Worm (Caenorhabditis elegans) whole organism, L3 larva: Measurements from ENCODE around the gene F47B8.2.

ENCODE experiments used
- ZK546.5 ChIP-seq: sonication (generic microtip); optimal IDR thresholded peaks from 2 replicates; lab custom pipeline; 2017; ENCODE audit warnings: missing biosample characterization, missing genetic modification characterization
- ama-1 ChIP-seq: fragments of 150-350 bp; optimal IDR thresholded peaks from 2 replicates; lab custom pipeline; 2018
- ceh-9 ChIP-seq: sonication (generic microtip); optimal IDR thresholded peaks from 2 replicates; lab custom pipeline; 2018; ENCODE audit warnings: missing biosample characterization, missing genetic modification characterization
- egl-27 ChIP-seq: sonication (generic microtip); optimal IDR thresholded peaks from 4 replicates; lab custom pipeline; 2017; ENCODE audit warnings: missing biosample characterization, missing genetic modification reagents, missing genetic modification characterization
- egl-5 ChIP-seq: fragments of 150-350 bp; optimal IDR thresholded peaks from 2 replicates; lab custom pipeline; 2017; ENCODE audit warnings: missing biosample characterization, missing genetic modification reagents, missing genetic modification characterization, inconsistent platforms
- elt-1 ChIP-seq: fragments of 150-350 bp; optimal IDR thresholded peaks from 2 replicates; lab custom pipeline; 2014; ENCODE audit warnings: missing biosample characterization, missing genetic modification characterization
- elt-2 ChIP-seq: sonication (generic microtip); optimal IDR thresholded peaks from 2 replicates; lab custom pipeline; 2016; ENCODE audit warnings: missing genetic modification reagents, mild to moderate bottlenecking, missing genetic modification characterization, missing compliant biosample characterization
- eor-1 ChIP-seq, 2 experiments: fragments of 150-350 bp; optimal IDR thresholded peaks; 2 replicates each; lab custom pipeline; 2014 to 2018; ENCODE audit warnings: missing biosample characterization in 2 of 2, missing genetic modification characterization in 2 of 2
- fkh-10 ChIP-seq: sonication (generic microtip); optimal IDR thresholded peaks from 2 replicates; lab custom pipeline; 2017; ENCODE audit warnings: missing biosample characterization, missing genetic modification reagents, missing genetic modification characterization
- fkh-2 ChIP-seq: fragments of 150-350 bp; optimal IDR thresholded peaks from 2 replicates; lab custom pipeline; 2014; ENCODE audit warnings: missing biosample characterization, missing genetic modification reagents, missing genetic modification characterization
- hmg-11 ChIP-seq: sonication (generic microtip); optimal IDR thresholded peaks from 2 replicates; lab custom pipeline; 2016; ENCODE audit warnings: missing genetic modification characterization, missing compliant biosample characterization
- jun-1 ChIP-seq: fragments of 150-350 bp; optimal IDR thresholded peaks from 2 replicates; lab custom pipeline; 2014; ENCODE audit warnings: missing biosample characterization, missing genetic modification reagents, missing genetic modification characterization
- lin-39 ChIP-seq: fragments of 150-350 bp; optimal IDR thresholded peaks from 2 replicates; lab custom pipeline; 2018; ENCODE audit warnings: missing biosample characterization, missing genetic modification reagents, missing genetic modification characterization
- lsy-12 ChIP-seq: sonication (generic microtip); optimal IDR thresholded peaks from 2 replicates; lab custom pipeline; 2016; ENCODE audit warnings: mild to moderate bottlenecking, missing genetic modification characterization, missing compliant biosample characterization
- mdl-1 ChIP-seq: fragments of 150-350 bp; optimal IDR thresholded peaks from 2 replicates; lab custom pipeline; 2014; ENCODE audit warnings: missing biosample characterization, missing genetic modification characterization
- mml-1 ChIP-seq: fragments of 150-350 bp; sonication (generic microtip); optimal IDR thresholded peaks from 3 replicates; lab custom pipeline; 2014; ENCODE audit warnings: missing biosample characterization, missing genetic modification characterization
- nfya-1 ChIP-seq: sonication (generic microtip); optimal IDR thresholded peaks from 2 replicates; lab custom pipeline; 2017; ENCODE audit warnings: missing genetic modification characterization, mild to moderate bottlenecking, missing compliant biosample characterization, antibody characterized with exemption, moderate library complexity; ENCODE audit not compliant: insufficient read depth
- nhr-11 ChIP-seq: fragments of 150-350 bp; optimal IDR thresholded peaks from 2 replicates; lab custom pipeline; 2014; ENCODE audit warnings: missing biosample characterization, missing genetic modification characterization
- nhr-23 ChIP-seq: fragments of 150-350 bp; optimal IDR thresholded peaks from 2 replicates; lab custom pipeline; 2014; ENCODE audit warnings: missing biosample characterization, missing genetic modification reagents, missing genetic modification characterization
- nhr-237 ChIP-seq: fragments of 150-350 bp; optimal IDR thresholded peaks from 2 replicates; lab custom pipeline; 2014; ENCODE audit warnings: missing biosample characterization, missing genetic modification characterization
- nhr-25 ChIP-seq: sonication (generic microtip); optimal IDR thresholded peaks from 2 replicates; lab custom pipeline; 2017; ENCODE audit warnings: missing biosample characterization, missing genetic modification characterization
- nhr-28 ChIP-seq: fragments of 150-350 bp; optimal IDR thresholded peaks from 2 replicates; lab custom pipeline; 2014; ENCODE audit warnings: missing biosample characterization, missing genetic modification characterization
- nhr-43 ChIP-seq: sonication (generic microtip); optimal IDR thresholded peaks from 2 replicates; lab custom pipeline; 2016; ENCODE audit warnings: mild to moderate bottlenecking, missing genetic modification characterization, missing compliant biosample characterization; ENCODE audit not compliant: poor library complexity, severe bottlenecking
- nhr-67 ChIP-seq: fragments of 150-350 bp; optimal IDR thresholded peaks from 2 replicates; lab custom pipeline; 2014; ENCODE audit warnings: missing biosample characterization, missing genetic modification characterization
- nhr-77 ChIP-seq: fragments of 150-350 bp; optimal IDR thresholded peaks from 2 replicates; lab custom pipeline; 2014; ENCODE audit warnings: missing biosample characterization, missing genetic modification characterization
- pqm-1 ChIP-seq: fragments of 150-350 bp; optimal IDR thresholded peaks from 2 replicates; lab custom pipeline; 2017; ENCODE audit warnings: missing biosample characterization, missing genetic modification characterization, inconsistent platforms
- sea-2 ChIP-seq: fragments of 150-350 bp; sonication (generic microtip); optimal IDR thresholded peaks from 4 replicates; lab custom pipeline; 2014; ENCODE audit warnings: missing biosample characterization, missing genetic modification reagents, missing genetic modification characterization
- snpc-4 ChIP-seq: fragments of 150-350 bp; optimal IDR thresholded peaks from 2 replicates; lab custom pipeline; 2014; ENCODE audit warnings: missing biosample characterization, missing genetic modification characterization
- tbx-2 ChIP-seq: sonication (generic microtip); optimal IDR thresholded peaks from 2 replicates; lab custom pipeline; 2016; ENCODE audit warnings: mild to moderate bottlenecking, missing genetic modification characterization, missing compliant biosample characterization
- unc-62 ChIP-seq: fragments of 150-350 bp; sonication (generic microtip); optimal IDR thresholded peaks from 4 replicates; lab custom pipeline; 2014; ENCODE audit warnings: missing biosample characterization, missing genetic modification reagents, missing genetic modification characterization
- zag-1 ChIP-seq: fragments of 150-350 bp; optimal IDR thresholded peaks from 2 replicates; lab custom pipeline; 2014; ENCODE audit warnings: missing biosample characterization, missing genetic modification characterization
- ztf-11 ChIP-seq: fragments of 150-350 bp; optimal IDR thresholded peaks from 2 replicates; lab custom pipeline; 2014; ENCODE audit warnings: missing biosample characterization, missing genetic modification characterization

F47B8.2 gene

ce11 chrV:14316525-14316924 lies at the start of gene F47B8.2:
Gene F47B8.2 (minus strand): TSS chrV:14316625.
- TF ChIP-seq eor-1 (tag; optimal IDR thresholded peaks at IDR 0.05; lab: Kevin White, UChicago): no peak
- no peak for TF ChIP-seq lsy-12 (tag; lab: Kevin White, UChicago)
- no peak for TF ChIP-seq elt-2 (tag; lab: Kevin White, UChicago)
- TF ChIP-seq fkh-2 (tag; lab: Kevin White, UChicago): no peak
- TF ChIP-seq nhr-28 (tag; lab: Kevin White, UChicago): no peak
- no peak for TF ChIP-seq nhr-77
- no peak for TF ChIP-seq tbx-2 (tag; lab: Kevin White, UChicago)
- TF ChIP-seq egl-27 (tag; lab: Kevin White, UChicago): no peak
- TF ChIP-seq sea-2 (GFP tag; lab: Kevin White, UChicago): no peak
- no peak for TF ChIP-seq nhr-67 (tag; lab: Kevin White, UChicago)
- no peak for TF ChIP-seq nhr-25 (tag; lab: Kevin White, UChicago)
- TF ChIP-seq mdl-1: no peak

DNA sequence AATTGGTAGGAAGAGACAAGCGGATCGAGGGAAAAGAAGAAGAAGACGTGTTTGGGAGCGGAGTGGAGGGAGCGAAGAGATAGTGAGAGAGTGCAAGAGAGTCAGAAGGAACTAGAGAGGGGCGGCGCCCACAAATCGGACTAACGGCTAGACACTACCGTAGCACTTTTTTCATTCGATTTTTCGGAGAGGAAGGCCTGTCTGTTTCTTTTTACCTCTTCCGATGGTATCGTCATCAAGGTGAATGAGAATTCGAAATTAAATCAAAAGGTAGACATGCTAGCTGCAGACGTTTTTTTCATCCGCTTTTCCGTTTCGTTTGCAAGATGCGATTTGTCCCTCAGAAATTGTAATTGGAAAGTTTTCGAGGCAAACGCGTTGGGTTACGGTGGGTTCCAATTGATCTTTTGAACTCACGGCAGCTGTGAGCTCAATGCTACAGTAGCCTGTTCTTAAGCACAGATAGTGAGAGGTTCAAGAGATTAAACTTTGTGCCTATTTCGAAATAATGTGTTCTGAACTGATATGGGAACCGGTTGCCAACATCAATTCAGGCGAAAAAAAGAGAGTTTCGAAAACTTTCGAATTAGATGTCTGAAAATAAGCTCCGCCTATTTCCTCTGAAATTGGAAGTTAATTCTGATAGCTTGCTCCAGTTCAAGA lies 48.3 kb upstream of the F47B8.2 start:
- TF ChIP-seq nhr-43 (tag; lab: Kevin White, UChicago): peak; percentile 46
- TF ChIP-seq snpc-4 (tag; lab: Kevin White, UChicago): no peak
- no peak for TF ChIP-seq tbx-2 (tag; lab: Kevin White, UChicago)
- no peak for TF ChIP-seq eor-1 (tag; optimal IDR thresholded peaks at IDR 0.05; lab: Kevin White, UChicago)
- no peak for TF ChIP-seq nhr-237 (tag; lab: Kevin White, UChicago)
- TF ChIP-seq nhr-23 (tag; lab: Kevin White, UChicago): peak; percentile 14
- peak; percentile 33 for TF ChIP-seq ztf-11 (tag; lab: Kevin White, UChicago)
- peak; percentile 100 for TF ChIP-seq nfya-1 (tag; lab: Kevin White, UChicago)
- peak; percentile 66 for TF ChIP-seq hmg-11 (tag; lab: Kevin White, UChicago)
- peak; percentile 29 for TF ChIP-seq lsy-12 (tag; lab: Kevin White, UChicago)
- TF ChIP-seq zag-1: no peak
- no peak for TF ChIP-seq nhr-77
- TF ChIP-seq nhr-25 (tag; lab: Kevin White, UChicago): peak; percentile 88
- no peak for TF ChIP-seq pqm-1 (tag; lab: Kevin White, UChicago)
- TF ChIP-seq lin-39: peak; percentile 47
- no peak for TF ChIP-seq nhr-28 (tag; lab: Kevin White, UChicago)
- TF ChIP-seq fkh-10 (GFP tag; lab: Kevin White, UChicago): no peak
- TF ChIP-seq ama-1 (lab: Kevin White, UChicago): peak; percentile 35

ce11 chrV:14361973-14362372 lies 45.5 kb upstream of the F47B8.2 start:
- TF ChIP-seq elt-2 (tag; lab: Kevin White, UChicago): no peak
- TF ChIP-seq ceh-9 (tag; lab: Kevin White, UChicago): no peak
- TF ChIP-seq lsy-12 (tag; lab: Kevin White, UChicago): no peak
- no peak for TF ChIP-seq mml-1
- no peak for TF ChIP-seq nhr-43 (tag; lab: Kevin White, UChicago)
- TF ChIP-seq egl-5 (tag; lab: Kevin White, UChicago): no peak
- TF ChIP-seq nhr-25 (tag; lab: Kevin White, UChicago): no peak
- no peak for TF ChIP-seq eor-1 (tag; optimal IDR thresholded peaks at IDR 0.05; lab: Kevin White, UChicago)
- no peak for TF ChIP-seq nhr-237 (tag; lab: Kevin White, UChicago)
- no peak for TF ChIP-seq unc-62 (GFP tag; lab: Kevin White, UChicago)
- TF ChIP-seq nfya-1 (tag; lab: Kevin White, UChicago): no peak
- no peak for TF ChIP-seq ama-1 (lab: Kevin White, UChicago)
- no peak for TF ChIP-seq nhr-11 (tag; lab: Kevin White, UChicago)
- no peak for TF ChIP-seq snpc-4 (tag; lab: Kevin White, UChicago)
- no peak for TF ChIP-seq elt-1 (tag; lab: Kevin White, UChicago)

DNA sequence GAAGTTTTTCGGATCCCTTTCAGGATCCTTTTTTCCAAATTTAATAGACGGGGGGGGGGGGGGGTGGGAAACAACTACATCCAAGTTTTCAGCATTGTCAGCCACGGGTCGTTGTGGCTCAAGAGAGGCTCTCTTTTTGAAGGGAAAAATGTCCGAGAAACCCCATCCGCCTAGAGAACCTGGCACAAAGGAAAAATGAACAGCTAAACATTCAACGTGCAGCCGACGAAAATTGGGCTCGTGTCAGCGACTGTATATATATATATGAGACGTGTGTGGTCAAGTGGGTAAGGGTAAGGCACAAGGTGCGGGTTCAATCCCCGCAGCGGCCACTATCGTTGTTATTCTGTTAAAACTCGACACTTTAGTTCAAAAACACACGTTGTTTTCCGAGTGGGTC lies 42.2 kb upstream of the F47B8.2 start, which contains the start of gene Y49A3A.4:
Y49A3A.4 (minus strand) TSS at position 314 of the 400 bp plus-strand sequence.
- no peak for TF ChIP-seq lsy-12 (tag; lab: Kevin White, UChicago)
- no peak for TF ChIP-seq nhr-77
- peak; percentile 11 for TF ChIP-seq elt-2 (tag; lab: Kevin White, UChicago)
- TF ChIP-seq jun-1 (tag; lab: Kevin White, UChicago): no peak
- TF ChIP-seq ZK546.5: no peak
- TF ChIP-seq egl-5 (tag; lab: Kevin White, UChicago): no peak
- peak; percentile 14 for TF ChIP-seq nfya-1 (tag; lab: Kevin White, UChicago)
- no peak for TF ChIP-seq eor-1 (tag; optimal IDR thresholded peaks at IDR 0.05; lab: Kevin White, UChicago)
- TF ChIP-seq snpc-4 (tag; lab: Kevin White, UChicago): peak; percentile 77
- TF ChIP-seq nhr-237 (tag; lab: Kevin White, UChicago): no peak
